Fruit fly (Drosophila melanogaster) whole organism, embryonic: ENCODE data around the gene janA.

Experiments used
- Aef1 ChIP-seq: fragments of 200-800 bp; sonication (Bioruptor generic); IDR thresholded peaks from 3 replicates; pipeline ENCODE4 v1.3.6; 2022; ENCODE audit warnings: missing biosample characterization, missing genetic modification characterization
- Antp ChIP-seq: fragments of 200-800 bp; sonication (Bioruptor generic); optimal IDR thresholded peaks from 3 replicates; lab custom pipeline; 2016; ENCODE audit warnings: missing biosample characterization, missing genetic modification characterization
- B-H2 ChIP-seq: fragments of 200-800 bp; sonication (Bioruptor generic); optimal IDR thresholded peaks from 2 replicates; lab custom pipeline; 2018; ENCODE audit warnings: missing biosample characterization, mild to moderate bottlenecking, missing genetic modification characterization
- CG10565 ChIP-seq: fragments of 200-800 bp; sonication (Bioruptor generic); optimal IDR thresholded peaks from 3 replicates; lab custom pipeline; 2016; ENCODE audit warnings: missing biosample characterization, mild to moderate bottlenecking, missing genetic modification characterization
- CG11560 ChIP-seq: fragments of 200-800 bp; sonication (Bioruptor generic); IDR thresholded peaks from 3 replicates; pipeline ENCODE4 v1.3.6; 2022; ENCODE audit warnings: missing biosample characterization, missing genetic modification characterization
- CG11723 ChIP-seq: fragments of 200-800 bp; sonication (Bioruptor generic); optimal IDR thresholded peaks from 2 replicates; lab custom pipeline; 2017; ENCODE audit warnings: missing biosample characterization, mild to moderate bottlenecking, missing genetic modification characterization
- CG12659 ChIP-seq: fragments of 200-800 bp; sonication (Bioruptor generic); optimal IDR thresholded peaks from 3 replicates; lab custom pipeline; 2017; ENCODE audit warnings: mild to moderate bottlenecking, missing biosample characterization, missing genetic modification reagents, missing genetic modification characterization
- CG12744 ChIP-seq: fragments of 200-800 bp; sonication (Bioruptor generic); optimal IDR thresholded peaks from 2 replicates; lab custom pipeline; 2016; ENCODE audit warnings: missing biosample characterization, missing genetic modification characterization
- CG14710 ChIP-seq: fragments of 200-800 bp; sonication (Bioruptor generic); optimal IDR thresholded peaks from 3 replicates; lab custom pipeline; 2019; ENCODE audit warnings: missing biosample characterization, mild to moderate bottlenecking, missing genetic modification characterization, moderate library complexity
- CG1603 ChIP-seq: fragments of 200-800 bp; sonication (Bioruptor generic); optimal IDR thresholded peaks from 2 replicates; lab custom pipeline; 2019; ENCODE audit warnings: missing biosample characterization, mild to moderate bottlenecking, missing genetic modification characterization, moderate library complexity
- CG16863 ChIP-seq: fragments of 200-800 bp; sonication (Bioruptor generic); optimal IDR thresholded peaks from 3 replicates; lab custom pipeline; 2016; ENCODE audit warnings: missing biosample characterization, missing genetic modification characterization
- CG17359 ChIP-seq: fragments of 200-800 bp; sonication (Bioruptor generic); optimal IDR thresholded peaks from 3 replicates; lab custom pipeline; 2018; ENCODE audit warnings: missing biosample characterization, mild to moderate bottlenecking, missing genetic modification characterization, moderate library complexity
- CG17568 ChIP-seq: fragments of 200-800 bp; sonication (Bioruptor generic); optimal IDR thresholded peaks from 2 replicates; lab custom pipeline; 2018; ENCODE audit warnings: missing biosample characterization, mild to moderate bottlenecking, missing genetic modification characterization, moderate library complexity
- CG17802 ChIP-seq: fragments of 200-800 bp; sonication (Bioruptor generic); optimal IDR thresholded peaks from 2 replicates; lab custom pipeline; 2018; ENCODE audit warnings: missing biosample characterization, mild to moderate bottlenecking, missing genetic modification characterization, moderate library complexity
- CG2712 ChIP-seq: fragments of 200-800 bp; optimal IDR thresholded peaks from 3 replicates; lab custom pipeline; 2019; ENCODE audit warnings: missing biosample characterization, mild to moderate bottlenecking, missing genetic modification characterization, moderate library complexity
- CG2889 ChIP-seq: fragments of 200-800 bp; sonication (Bioruptor generic); IDR thresholded peaks from 3 replicates; pipeline ENCODE4 v1.3.6; 2022; ENCODE audit warnings: missing biosample characterization, missing genetic modification characterization
- CG30020 ChIP-seq: fragments of 200-800 bp; optimal IDR thresholded peaks from 2 replicates; lab custom pipeline; 2019; ENCODE audit warnings: missing biosample characterization, mild to moderate bottlenecking, missing genetic modification characterization, moderate library complexity
- CG32532 ChIP-seq: fragments of 200-800 bp; sonication (Bioruptor generic); IDR thresholded peaks from 2 replicates; pipeline ENCODE4 v1.3.6; 2022; ENCODE audit warnings: missing biosample characterization, missing genetic modification characterization
- CG32772 ChIP-seq: fragments of 200-800 bp; sonication (Bioruptor generic); IDR thresholded peaks from 2 replicates; pipeline ENCODE4 v1.3.6; 2022; ENCODE audit warnings: missing biosample characterization, missing genetic modification characterization
- CG33213 ChIP-seq: fragments of 200-800 bp; sonication (Bioruptor generic); optimal IDR thresholded peaks from 3 replicates; lab custom pipeline; 2016; ENCODE audit warnings: missing biosample characterization, missing genetic modification characterization
- CG6175 ChIP-seq: fragments of 200-800 bp; sonication (Bioruptor generic); IDR thresholded peaks from 3 replicates; pipeline ENCODE4 v1.3.6; 2022; ENCODE audit warnings: missing biosample characterization, missing genetic modification characterization
- CG6765 ChIP-seq: fragments of 200-800 bp; sonication (Bioruptor generic); optimal IDR thresholded peaks from 3 replicates; lab custom pipeline; 2017; ENCODE audit warnings: missing biosample characterization, mild to moderate bottlenecking, missing genetic modification characterization
- CG6813 ChIP-seq: fragments of 200-800 bp; sonication (Bioruptor generic); optimal IDR thresholded peaks from 2 replicates; lab custom pipeline; 2017; ENCODE audit warnings: missing biosample characterization, missing genetic modification characterization, mild to moderate bottlenecking, moderate library complexity, missing genetic modification reagents
- CG8359 ChIP-seq: fragments of 200-800 bp; sonication (Bioruptor generic); optimal IDR thresholded peaks from 2 replicates; lab custom pipeline; 2017; ENCODE audit warnings: missing biosample characterization, mild to moderate bottlenecking, missing genetic modification characterization, borderline replicate concordance
- CG8388 ChIP-seq: fragments of 200-800 bp; sonication (Bioruptor generic); optimal IDR thresholded peaks from 2 replicates; lab custom pipeline; 2019; ENCODE audit warnings: missing biosample characterization, mild to moderate bottlenecking, missing genetic modification characterization, moderate library complexity
- CG9817 ChIP-seq: fragments of 200-800 bp; sonication (Bioruptor generic); optimal IDR thresholded peaks from 2 replicates; lab custom pipeline; 2018; ENCODE audit warnings: missing biosample characterization, mild to moderate bottlenecking, missing genetic modification characterization, moderate library complexity
- CG9932 ChIP-seq: fragments of 200-800 bp; sonication (Bioruptor generic); IDR thresholded peaks from 2 replicates; pipeline ENCODE4 v1.3.6; 2022; ENCODE audit warnings: missing biosample characterization, missing genetic modification characterization
- CTCF ChIP-seq: fragments of 200-800 bp; sonication (Bioruptor generic); optimal IDR thresholded peaks from 2 replicates; lab custom pipeline; 2017; ENCODE audit warnings: missing biosample characterization, mild to moderate bottlenecking, missing genetic modification characterization, moderate library complexity
- Chrac-16 ChIP-seq: fragments of 200-800 bp; sonication (Bioruptor generic); optimal IDR thresholded peaks from 3 replicates; lab custom pipeline; 2016; ENCODE audit warnings: missing biosample characterization, missing genetic modification characterization
- Dip2 ChIP-seq: fragments of 200-800 bp; sonication (Bioruptor generic); IDR thresholded peaks from 2 replicates; pipeline ENCODE4 v1.3.6; 2022; ENCODE audit warnings: missing biosample characterization, missing genetic modification characterization
- Drgx ChIP-seq: fragments of 200-800 bp; sonication (Bioruptor generic); IDR thresholded peaks from 2 replicates; pipeline ENCODE4 v1.3.6; 2022; ENCODE audit warnings: missing biosample characterization, missing genetic modification characterization
- MTF-1 ChIP-seq: fragments of 200-800 bp; sonication (Bioruptor generic); optimal IDR thresholded peaks from 2 replicates; lab custom pipeline; 2018; ENCODE audit warnings: missing biosample characterization, mild to moderate bottlenecking, missing genetic modification characterization, borderline replicate concordance
- NC2α ChIP-seq: fragments of 200-800 bp; sonication (Bioruptor generic); optimal IDR thresholded peaks from 2 replicates; lab custom pipeline; 2016; ENCODE audit warnings: missing biosample characterization, missing genetic modification characterization
- Opbp ChIP-seq: fragments of 200-800 bp; sonication (Bioruptor generic); IDR thresholded peaks from 3 replicates; pipeline ENCODE4 v1.3.6; 2022; ENCODE audit warnings: missing biosample characterization, missing genetic modification characterization; ENCODE audit not compliant: partially characterized antibody
- Ptx1 ChIP-seq: fragments of 200-800 bp; sonication (Bioruptor generic); IDR thresholded peaks from 2 replicates; pipeline ENCODE4 v1.3.6; 2022; ENCODE audit warnings: missing biosample characterization, missing genetic modification characterization
- Ravus ChIP-seq: fragments of 200-800 bp; sonication (Bioruptor generic); IDR thresholded peaks from 2 replicates; pipeline ENCODE4 v1.3.6; 2022; ENCODE audit warnings: missing biosample characterization, missing genetic modification characterization
- YL-1 ChIP-seq: fragments of 200-800 bp; sonication (Bioruptor generic); optimal IDR thresholded peaks from 3 replicates; lab custom pipeline; 2017; ENCODE audit warnings: missing biosample characterization, mild to moderate bottlenecking, missing genetic modification characterization
- ara ChIP-seq: fragments of 200-800 bp; sonication (Bioruptor generic); IDR thresholded peaks from 2 replicates; pipeline ENCODE4 v1.3.6; 2022; ENCODE audit warnings: missing biosample characterization, missing genetic modification characterization
- ash1 ChIP-seq: fragments of 200-800 bp; sonication (Bioruptor generic); optimal IDR thresholded peaks from 2 replicates; lab custom pipeline; 2018; ENCODE audit warnings: missing biosample characterization, mild to moderate bottlenecking, missing genetic modification characterization
- bsh ChIP-seq, 2 experiments: fragments of 200-800 bp; sonication (Bioruptor generic); optimal IDR thresholded peaks; 2 replicates each; lab custom pipeline; 2017 to 2018; ENCODE audit warnings: mild to moderate bottlenecking in 2 of 2, missing biosample characterization in 2 of 2, missing genetic modification characterization in 2 of 2, moderate library complexity in 1 of 2
- dpn ChIP-seq, 2 experiments: fragments of 200-800 bp; sonication (Bioruptor generic); optimal IDR thresholded peaks; 3 replicates each; lab custom pipeline; 2016; ENCODE audit warnings: missing biosample characterization in 2 of 2, missing genetic modification characterization in 2 of 2
- en ChIP-seq: fragments of 200-800 bp; sonication (Bioruptor generic); optimal IDR thresholded peaks from 2 replicates; lab custom pipeline; 2016; ENCODE audit warnings: missing biosample characterization, missing genetic modification characterization
- eyg ChIP-seq: fragments of 200-800 bp; sonication (Bioruptor generic); optimal IDR thresholded peaks from 3 replicates; lab custom pipeline; 2016; ENCODE audit warnings: missing biosample characterization, missing genetic modification characterization
- fru ChIP-seq: fragments of >200 bp; optimal IDR thresholded peaks from 2 replicates; lab custom pipeline; 2017
- gt ChIP-seq: fragments of 200-800 bp; sonication (Bioruptor generic); IDR thresholded peaks from 2 replicates; pipeline ENCODE4 v1.3.6; 2022; ENCODE audit warnings: missing biosample characterization, missing genetic modification characterization
- lov ChIP-seq, 2 experiments: fragments of 200-800 bp in 1 of 2; fragments of >200 bp in 1 of 2; sonication (Bioruptor generic) in 1 of 2; IDR thresholded peaks in 1 of 2; optimal IDR thresholded peaks in 1 of 2; 2 replicates in 1 of 2; 3 replicates in 1 of 2; pipeline versions ENCODE4 v1.3.6 to Lab custom; 2017 to 2022; ENCODE audit warnings: missing biosample characterization in 1 of 2, missing genetic modification characterization in 1 of 2
- sim ChIP-seq: fragments of 200-800 bp; sonication (Bioruptor generic); IDR thresholded peaks from 2 replicates; pipeline ENCODE4 v1.3.6; 2022; ENCODE audit warnings: missing biosample characterization, missing genetic modification characterization
- sr ChIP-seq: fragments of 200-800 bp; sonication (Bioruptor generic); IDR thresholded peaks from 3 replicates; pipeline ENCODE4 v1.3.6; 2022; ENCODE audit warnings: missing biosample characterization, missing genetic modification characterization
- tin ChIP-seq: fragments of 200-800 bp; sonication (Bioruptor generic); optimal IDR thresholded peaks from 3 replicates; lab custom pipeline; 2016; ENCODE audit warnings: missing biosample characterization, missing genetic modification characterization
- wek ChIP-seq: fragments of 200-800 bp; sonication (Bioruptor generic); optimal IDR thresholded peaks from 3 replicates; lab custom pipeline; 2018; ENCODE audit warnings: missing biosample characterization, mild to moderate bottlenecking, missing genetic modification characterization, moderate library complexity
- zen2 ChIP-seq: fragments of 200-800 bp; sonication (Bioruptor generic); IDR thresholded peaks from 3 replicates; pipeline ENCODE4 v1.3.6; 2022; ENCODE audit warnings: missing biosample characterization, missing genetic modification characterization; ENCODE audit not compliant: partially characterized antibody

janA gene

dm6 chr3R:30061154-30061482, 21.8 kb upstream of the janA start (continued):
- TF ChIP-seq CG12744 (GFP tag; lab: Kevin White, UChicago) (peak; percentile 50), sr (GFP tag; lab: Robert Waterston, UW) (peak; percentile 83; the same call in 2 of the 3 replicates), ash1 (no peak), CG12659 (GFP tag; lab: Kevin White, UChicago) (peak; percentile 60), CG8388 (GFP tag; lab: Kevin White, UChicago) (peak; percentile 91), wek (GFP tag; lab: Kevin White, UChicago) (peak; percentile 61), YL-1 (GFP tag; lab: Kevin White, UChicago) (no peak), CG32532 (GFP tag; lab: Robert Waterston, UW) (peak; percentile 79), CG17802 (tag; lab: Kevin White, UChicago) (peak; percentile 82), CG6813 (GFP tag; lab: Kevin White, UChicago) (peak; percentile 82), en (GFP tag; lab: Kevin White, UChicago) (peak; percentile 72), CTCF (GFP tag; lab: Kevin White, UChicago) (peak; percentile 48), Dip2 (GFP tag; lab: Robert Waterston, UW) (no peak), MTF-1 (GFP tag; lab: Kevin White, UChicago) (peak; percentile 77), CG8359 (GFP tag; lab: Kevin White, UChicago) (peak; percentile 63), CG14710 (peak; percentile 90), CG9817 (tag; lab: Kevin White, UChicago) (peak; percentile 79), CG6765 (peak; percentile 68), CG17359 (tag; lab: Kevin White, UChicago) (peak; percentile 98), CG9932 (GFP tag; lab: Robert Waterston, UW) (peak; percentile 68), CG2712 (tag; lab: Kevin White, UChicago) (peak; percentile 87), CG17568 (GFP tag; lab: Kevin White, UChicago) (peak; percentile 37), fru (lab: Kevin White, UChicago) (no peak), Drgx (peak; percentile 91), Ptx1 (peak; percentile 94), eyg (peak; percentile 69), CG11560 (tag; lab: Robert Waterston, UW) (0 out of 3 replicates have a peak, but pooled peaks have one; percentile 23), CG32772 (GFP tag; lab: Robert Waterston, UW) (peak; percentile 91), CG33213 (GFP tag; lab: Kevin White, UChicago) (peak; percentile 82), CG6175 (GFP tag; lab: Robert Waterston, UW) (peak; percentile 55; the same call in 1 of the 3 replicates), NC2α (GFP tag; lab: Kevin White, UChicago) (peak; percentile 42), Opbp (GFP tag; lab: Robert Waterston, UW) (no peak), CG10565 (GFP tag; lab: Kevin White, UChicago) (peak; percentile 33), Chrac-16 (GFP tag; lab: Kevin White, UChicago) (peak; percentile 64), Ravus (GFP tag; lab: Robert Waterston, UW) (peak; percentile 72), Aef1 (GFP tag; lab: Robert Waterston, UW) (peak; percentile 92), ara (GFP tag; lab: Robert Waterston, UW) (peak; percentile 90), lov (optimal IDR thresholded peaks at IDR 0.05; lab: Kevin White, UChicago) (no peak), lov (GFP tag; IDR thresholded peaks at IDR 0.05; lab: Robert Waterston, UW) (peak; percentile 94), CG30020 (tag; lab: Kevin White, UChicago) (peak; percentile 60), gt (peak; percentile 77), sim (peak; percentile 72; the same call in 1 of the 2 replicates), CG1603 (tag; lab: Kevin White, UChicago) (peak; percentile 93), CG11723 (peak; percentile 83), CG2889 (peak; percentile 79; the same call in 2 of the 3 replicates), bsh (GFP tag; optimal IDR thresholded peaks at IDR 0.05; lab: Kevin White, UChicago) (peak; percentile 34 to 85), dpn (GFP tag; optimal IDR thresholded peaks at IDR 0.05; lab: Kevin White, UChicago) (peak; percentile 77 to 90), Antp (GFP tag; lab: Kevin White, UChicago) (peak; percentile 88), tin (GFP tag; lab: Kevin White, UChicago) (peak; percentile 93), CG16863 (GFP tag; lab: Kevin White, UChicago) (peak; percentile 73), zen2 (GFP tag; lab: Robert Waterston, UW) (no peak), B-H2 (GFP tag; lab: Kevin White, UChicago) (no peak)
